Worm (Caenorhabditis elegans): ENCODE measurements around the gene mca-3.

DNA sequence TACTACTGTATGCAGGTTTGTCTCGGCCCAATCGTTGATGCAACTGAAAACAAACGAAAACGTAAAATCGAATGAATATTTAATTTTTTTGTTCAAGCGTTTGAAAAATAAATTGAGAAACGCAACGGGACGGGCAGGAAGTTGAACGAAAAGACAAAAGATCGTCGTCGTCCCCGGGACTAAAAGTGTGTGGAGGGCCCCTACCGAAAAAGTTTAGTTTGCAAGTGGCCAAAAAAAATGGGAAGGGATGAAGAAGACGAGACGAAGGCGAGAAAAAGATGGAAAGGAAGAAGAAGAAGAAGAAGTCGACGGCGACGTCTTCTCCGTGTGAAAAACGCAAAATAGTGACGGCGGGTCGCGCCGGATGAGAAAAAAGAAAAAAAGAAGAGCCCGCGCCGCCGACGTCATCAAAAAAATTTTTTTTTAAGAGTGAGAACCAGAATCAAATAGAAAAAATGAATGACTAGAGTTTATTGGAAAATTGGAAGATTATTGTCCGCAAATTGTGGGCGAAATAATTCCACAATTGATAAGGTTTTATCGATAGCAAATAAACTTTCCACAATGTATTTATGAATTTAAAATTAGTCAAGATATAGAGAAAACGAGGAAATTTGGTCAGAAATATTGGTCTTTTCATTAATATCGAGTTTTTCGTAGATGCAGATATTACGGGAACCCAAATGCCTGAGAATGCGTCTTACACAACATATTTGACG, at the start of gene mca-3:
- TF ChIP-seq W03F9.2 (tag; optimal IDR thresholded peaks at IDR 0.05) (no peak), him-1 (tag; optimal IDR thresholded peaks at IDR 0.05) (no peak)
